Worm (Caenorhabditis elegans): ENCODE measurements around the gene nhr-4.

Gene nhr-4

DNA sequence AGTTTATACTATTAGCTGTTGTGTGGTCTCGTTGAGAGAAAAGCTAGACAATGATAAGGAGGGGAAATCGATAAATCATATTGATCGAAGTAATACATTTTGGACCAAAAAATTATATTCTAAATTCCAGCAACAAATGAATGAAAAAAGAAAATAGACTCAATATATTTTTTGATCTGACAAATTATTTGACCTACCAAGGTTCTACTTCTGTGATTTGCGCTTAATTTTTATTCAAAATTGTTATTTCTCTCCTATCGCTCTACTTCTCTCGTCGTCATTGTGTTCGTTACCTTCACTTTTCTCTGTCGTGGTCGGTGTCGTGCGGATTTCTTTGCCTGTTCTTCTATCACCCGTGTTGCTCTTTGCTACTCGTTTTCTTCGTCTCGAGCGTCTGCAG, 20.2 kb upstream of the nhr-4 start:
- TF ChIP-seq pha-4 (tag; optimal IDR thresholded peaks at IDR 0.05) (no peak), dmd-4 (tag; optimal IDR thresholded peaks at IDR 0.05; ENCODE audit: borderline replicate concordance) (no peak), ets-4 (tag; optimal IDR thresholded peaks at IDR 0.05) (no peak), T23F11.4 (GFP tag; optimal IDR thresholded peaks at IDR 0.05) (no peak), F13H6.1 (tag; optimal IDR thresholded peaks at IDR 0.05) (no peak), tbx-2 (tag; optimal IDR thresholded peaks at IDR 0.05) (no peak), ref-2 (tag; optimal IDR thresholded peaks at IDR 0.05) (no peak), lin-11 (tag; optimal IDR thresholded peaks at IDR 0.05) (no peak), dve-1 (tag; optimal IDR thresholded peaks at IDR 0.05) (no peak), Y22D7AL.16 (tag; optimal IDR thresholded peaks at IDR 0.05) (no peak), C08G9.2 (tag; optimal IDR thresholded peaks at IDR 0.05) (no peak)

DNA sequence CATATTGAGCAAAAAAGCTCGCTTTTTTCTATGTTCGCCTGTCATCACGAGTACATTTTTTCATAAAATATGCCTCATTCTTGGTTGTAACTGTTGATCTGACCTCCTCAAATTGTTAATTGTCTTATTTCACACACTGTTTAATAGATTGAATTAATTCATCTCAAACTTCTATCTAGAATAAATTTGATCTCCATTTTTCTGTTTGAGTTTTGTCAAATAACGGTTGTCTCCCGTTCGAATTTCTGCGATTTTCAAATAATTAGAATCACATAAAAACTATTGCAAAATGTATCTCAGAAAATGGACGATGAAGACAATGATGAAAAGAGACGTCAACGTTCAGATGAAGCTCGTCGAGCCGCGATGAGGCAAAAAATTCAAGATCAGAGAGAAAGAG, 17.2 kb upstream of the nhr-4 start, which contains the start of gene K07F5.14:
Gene K07F5.14 (plus strand): TSS at position 301 of the 400 bp plus-strand sequence.
- TF ChIP-seq che-1 (tag; optimal IDR thresholded peaks at IDR 0.05) (no peak), madf-2 (tag; optimal IDR thresholded peaks at IDR 0.05) (no peak), sox-4 (tag; optimal IDR thresholded peaks at IDR 0.05) (no peak), unc-42 (tag; optimal IDR thresholded peaks at IDR 0.05) (no peak), pha-2 (tag; optimal IDR thresholded peaks at IDR 0.05) (no peak), pax-1 (tag; optimal IDR thresholded peaks at IDR 0.05) (no peak)

DNA sequence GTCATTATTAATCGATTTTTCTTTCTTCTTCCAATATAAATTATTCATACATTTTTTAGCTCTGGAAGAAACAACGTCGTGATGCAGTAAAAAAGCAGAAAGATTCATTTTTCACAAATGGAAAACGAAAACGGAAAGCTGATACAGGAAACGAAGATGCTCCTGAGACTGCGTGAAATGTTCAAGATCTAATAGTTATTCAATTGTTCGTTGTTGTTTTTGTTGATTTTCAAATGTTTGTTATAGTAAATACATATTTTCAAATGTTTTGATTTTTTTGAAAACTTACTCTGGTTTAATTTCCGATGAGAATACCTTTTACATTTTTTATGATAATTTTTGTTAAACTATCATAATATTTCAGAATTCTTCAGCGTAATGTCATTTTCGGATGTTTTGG, 15.3 kb upstream of the nhr-4 start, which contains the start of gene K07F5.16:
Gene K07F5.16 (plus strand): TSS at position 301 of the 400 bp plus-strand sequence.
- TF ChIP-seq madf-2 (tag; optimal IDR thresholded peaks at IDR 0.05): no peak
- no peak for TF ChIP-seq ceh-6 (GFP tag; optimal IDR thresholded peaks at IDR 0.05)
- no peak for TF ChIP-seq zip-5 (tag; optimal IDR thresholded peaks at IDR 0.05)
- TF ChIP-seq gmeb-2 (tag; optimal IDR thresholded peaks at IDR 0.05): no peak
- TF ChIP-seq nfya-1 (tag; optimal IDR thresholded peaks at IDR 0.05): no peak
- TF ChIP-seq K02D7.2 (tag; optimal IDR thresholded peaks at IDR 0.05): no peak
- no peak for TF ChIP-seq fkh-10 (GFP tag; optimal IDR thresholded peaks at IDR 0.05)
- TF ChIP-seq hlh-6 (tag; optimal IDR thresholded peaks at IDR 0.05): no peak
- no peak for TF ChIP-seq unc-3 (GFP tag; conservative IDR thresholded peaks at IDR 0.05)
- TF ChIP-seq unc-3 (tag; optimal IDR thresholded peaks at IDR 0.05): no peak
- TF ChIP-seq elt-2 (tag; optimal IDR thresholded peaks at IDR 0.05): no peak

DNA sequence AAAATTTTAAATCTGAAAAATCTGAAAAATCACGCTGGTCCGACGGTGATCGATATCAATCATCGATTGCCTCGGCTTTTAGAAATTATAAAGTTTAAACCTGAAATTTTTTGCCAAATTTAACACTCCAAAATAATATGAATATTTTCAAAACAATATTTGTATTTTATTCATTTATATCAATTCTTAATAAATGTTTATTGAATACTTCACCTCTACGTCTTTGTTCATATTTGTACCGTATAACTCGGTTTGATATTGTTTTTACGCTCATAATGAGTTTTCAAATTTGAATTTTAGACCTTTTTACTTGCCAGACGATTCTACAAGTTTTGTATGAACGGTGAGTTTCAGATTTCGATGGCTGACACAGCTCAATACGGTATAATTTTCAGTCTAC, 14.4 kb upstream of the nhr-4 start, which contains the start of the genes K07F5.15 and K07F5.22:
Gene K07F5.15 (plus strand): TSS at position 301 of the 400 bp plus-strand sequence.
Gene K07F5.22 (plus strand): TSS at position 301 of the 400 bp plus-strand sequence.
- TF ChIP-seq pax-1 (tag; optimal IDR thresholded peaks at IDR 0.05): no peak
- TF ChIP-seq hlh-8 (tag; optimal IDR thresholded peaks at IDR 0.05): no peak
- TF ChIP-seq hlh-30 (tag; optimal IDR thresholded peaks at IDR 0.05; ENCODE audit: insufficient read depth): no peak
- no peak for TF ChIP-seq pha-4 (tag; optimal IDR thresholded peaks at IDR 0.05)
- TF ChIP-seq unc-42 (tag; optimal IDR thresholded peaks at IDR 0.05): no peak
- no peak for TF ChIP-seq lin-11 (tag; optimal IDR thresholded peaks at IDR 0.05)
- TF ChIP-seq pros-1 (tag; optimal IDR thresholded peaks at IDR 0.05): no peak
- no peak for TF ChIP-seq K09A11.1 (tag; optimal IDR thresholded peaks at IDR 0.05; ENCODE audit: insufficient read depth)
- TF ChIP-seq ama-1 (optimal IDR thresholded peaks at IDR 0.05): no peak

DNA sequence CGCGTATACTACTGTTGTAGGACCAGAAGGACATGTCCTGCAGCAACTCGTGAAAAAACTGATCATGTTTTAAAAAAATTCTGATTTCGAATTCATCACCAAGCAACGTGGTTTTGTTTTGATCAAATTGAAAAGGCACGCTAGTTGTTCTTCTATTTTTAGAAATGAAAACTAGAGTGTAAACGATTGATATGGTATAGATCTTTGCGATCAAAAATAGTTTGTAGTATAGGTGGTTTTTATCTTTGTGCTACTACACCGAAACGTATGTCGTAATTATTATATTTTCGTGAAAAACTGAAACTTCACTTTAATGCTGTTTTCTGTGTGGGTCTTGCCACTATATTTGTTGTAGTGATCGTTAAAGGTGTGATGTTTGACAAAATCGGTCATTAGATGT, 12.3 kb upstream of the nhr-4 start:
- no peak for TF ChIP-seq rnt-1 (tag; optimal IDR thresholded peaks at IDR 0.05)
- TF ChIP-seq unc-42 (tag; optimal IDR thresholded peaks at IDR 0.05): no peak
- TF ChIP-seq pros-1 (tag; optimal IDR thresholded peaks at IDR 0.05): no peak
- TF ChIP-seq odd-2 (tag; optimal IDR thresholded peaks at IDR 0.05): no peak
- TF ChIP-seq unc-55 (GFP tag; optimal IDR thresholded peaks at IDR 0.05): no peak
- TF ChIP-seq ceh-6 (GFP tag; optimal IDR thresholded peaks at IDR 0.05): no peak
- TF ChIP-seq elt-4 (tag; optimal IDR thresholded peaks at IDR 0.05): no peak
- no peak for TF ChIP-seq nhr-11 (tag; optimal IDR thresholded peaks at IDR 0.05)
- no peak for TF ChIP-seq nfya-1 (tag; optimal IDR thresholded peaks at IDR 0.05)
- TF ChIP-seq K02D7.2 (tag; optimal IDR thresholded peaks at IDR 0.05): no peak
- TF ChIP-seq mec-3 (tag; optimal IDR thresholded peaks at IDR 0.05; ENCODE audit: borderline replicate concordance): no peak
- TF ChIP-seq gmeb-2 (tag; optimal IDR thresholded peaks at IDR 0.05): no peak
- no peak for TF ChIP-seq pax-1 (tag; optimal IDR thresholded peaks at IDR 0.05)
